Worm (Caenorhabditis elegans): ENCODE measurements around the gene spot-1.
A peak's percentile ranks its signal among the peaks of the same experiment; 100 is the strongest.

spot-1 gene

ce11 chrIII:7234148-7234547, 42.9 kb downstream of the spot-1 start, which contains the start of gene ndus-8 (continued):
- TF ChIP-seq lin-35 (GFP tag; optimal IDR thresholded peaks at IDR 0.05), result peak; percentile 77 to 80
- peak; percentile 67 for TF ChIP-seq blmp-1 (tag; optimal IDR thresholded peaks at IDR 0.05)
- no peak for TF ChIP-seq aly-2 (tag; optimal IDR thresholded peaks at IDR 0.05)
- TF ChIP-seq ceh-88 (GFP tag; IDR thresholded peaks at IDR 0.05), result no peak
- peak in 1 of 6 experiments; percentile 53 for TF ChIP-seq elt-3 (tag; optimal IDR thresholded peaks at IDR 0.05)
- TF ChIP-seq fos-1 (tag; optimal IDR thresholded peaks at IDR 0.05), result no peak
- no peak for TF ChIP-seq nhr-12 (tag; optimal IDR thresholded peaks at IDR 0.05)
- TF ChIP-seq fkh-10 (GFP tag; optimal IDR thresholded peaks at IDR 0.05), result no peak
- peak; percentile 69 for TF ChIP-seq tbx-2 (tag; optimal IDR thresholded peaks at IDR 0.05)
- no peak for TF ChIP-seq unc-30 (tag; optimal IDR thresholded peaks at IDR 0.05)
- TF ChIP-seq F16B12.6 (tag; optimal IDR thresholded peaks at IDR 0.05), result peak; percentile 59
- TF ChIP-seq aha-1 (tag; optimal IDR thresholded peaks at IDR 0.05), result no peak
- no peak for TF ChIP-seq lin-14 (GFP tag; optimal IDR thresholded peaks at IDR 0.05)
- TF ChIP-seq lin-39 (tag; optimal IDR thresholded peaks at IDR 0.05), result peak; percentile 43
- peak; percentile 37 for TF ChIP-seq isw-1 (GFP tag; IDR thresholded peaks at IDR 0.05)
- peak; percentile 57 for TF ChIP-seq skn-1 (tag; optimal IDR thresholded peaks at IDR 0.05)
- peak; percentile 78 for TF ChIP-seq dsc-1 (tag; optimal IDR thresholded peaks at IDR 0.05)
- no peak for TF ChIP-seq zag-1 (tag; optimal IDR thresholded peaks at IDR 0.05)
- TF ChIP-seq Y116A8C.19 (tag; optimal IDR thresholded peaks at IDR 0.05; ENCODE audit: borderline replicate concordance), result no peak
- TF ChIP-seq irx-1 (tag; optimal IDR thresholded peaks at IDR 0.05), result peak; percentile 34
- TF ChIP-seq lin-13 (GFP tag; optimal IDR thresholded peaks at IDR 0.05), result peak; percentile 41

DNA sequence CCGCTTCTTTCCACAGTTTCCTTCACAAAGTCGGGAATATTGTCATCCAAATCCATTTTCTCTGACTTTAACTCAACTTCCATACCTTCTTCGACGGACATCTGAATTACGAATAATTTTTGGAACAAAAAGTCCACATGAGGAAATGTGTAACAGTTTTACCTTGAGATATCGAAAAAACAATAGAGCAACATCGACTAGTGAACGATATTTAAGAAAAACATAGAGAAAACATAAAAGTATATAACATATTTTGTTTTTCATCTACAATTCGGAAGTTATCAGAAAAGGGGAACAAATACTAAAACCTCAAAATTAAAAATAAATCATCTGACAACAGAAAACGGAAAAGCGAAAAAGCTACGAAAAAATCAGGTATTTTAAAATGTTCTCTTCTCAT, 44.3 kb downstream of the spot-1 start, which contains the start of gene adr-2:
TSS of gene adr-2 (minus strand) at position 101 of the 400 bp plus-strand sequence.
- no peak for TF ChIP-seq ceh-8 (GFP tag; optimal IDR thresholded peaks at IDR 0.05)
- no peak for TF ChIP-seq hlh-4 (tag; optimal IDR thresholded peaks at IDR 0.05)
- TF ChIP-seq nhr-47 (tag; optimal IDR thresholded peaks at IDR 0.05), result no peak
- no peak for TF ChIP-seq grh-1 (GFP tag; IDR thresholded peaks at IDR 0.05)
- TF ChIP-seq sup-37 (GFP tag; optimal IDR thresholded peaks at IDR 0.05), result no peak
- no peak for TF ChIP-seq snu-23 (GFP tag; optimal IDR thresholded peaks at IDR 0.05)
- no peak for TF ChIP-seq mdl-1 (tag; optimal IDR thresholded peaks at IDR 0.05)
- no peak for TF ChIP-seq lin-15B (tag; optimal IDR thresholded peaks at IDR 0.05)
- TF ChIP-seq swsn-7 (tag; optimal IDR thresholded peaks at IDR 0.05), result no peak
- TF ChIP-seq sox-4 (tag; optimal IDR thresholded peaks at IDR 0.05), result no peak
- no peak for TF ChIP-seq efl-3 (GFP tag; optimal IDR thresholded peaks at IDR 0.05)
- TF ChIP-seq blmp-1 (tag; optimal IDR thresholded peaks at IDR 0.05), result no peak
- TF ChIP-seq ceh-88 (GFP tag; IDR thresholded peaks at IDR 0.05), result no peak
- TF ChIP-seq snpc-4 (tag; optimal IDR thresholded peaks at IDR 0.05), result no peak
- TF ChIP-seq nhr-90 (tag; optimal IDR thresholded peaks at IDR 0.05; ENCODE audit: poor library complexity), result no peak

DNA sequence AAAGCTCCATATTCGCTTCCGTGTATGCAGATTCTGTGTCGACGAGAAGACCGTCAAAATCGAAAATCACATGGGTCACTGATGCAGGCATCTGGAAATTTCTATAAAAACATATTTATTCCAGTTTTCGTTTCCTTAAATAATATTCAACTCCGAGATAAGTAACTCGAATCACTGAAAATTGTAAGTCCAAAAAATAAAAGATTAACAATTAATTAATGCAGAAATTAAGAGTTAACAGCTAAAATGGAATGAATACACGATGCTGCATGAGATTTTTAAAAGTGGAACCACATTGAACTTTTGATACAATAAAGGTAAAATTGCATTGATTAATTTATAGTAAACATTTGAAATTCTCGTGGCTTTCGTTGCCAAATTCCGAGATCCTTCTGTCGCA, 46.2 kb downstream of the spot-1 start, which contains the start of gene R151.10:
TSS of gene R151.10 (minus strand) at position 101 of the 400 bp plus-strand sequence.
- no peak for TF ChIP-seq ceh-90 (tag; optimal IDR thresholded peaks at IDR 0.05)
- TF ChIP-seq lir-3 (tag; optimal IDR thresholded peaks at IDR 0.05; ENCODE audit: poor library complexity), result no peak
- no peak for TF ChIP-seq pqm-1 (tag; optimal IDR thresholded peaks at IDR 0.05)
- TF ChIP-seq egl-13 (tag; optimal IDR thresholded peaks at IDR 0.05), result no peak
- no peak for TF ChIP-seq nhr-47 (tag; optimal IDR thresholded peaks at IDR 0.05)
- no peak for TF ChIP-seq ces-1 (GFP tag; optimal IDR thresholded peaks at IDR 0.05)
- TF ChIP-seq isw-1 (GFP tag; IDR thresholded peaks at IDR 0.05), result no peak
- TF ChIP-seq nhr-237 (tag; optimal IDR thresholded peaks at IDR 0.05), result no peak
- no peak for TF ChIP-seq fos-1 (tag; optimal IDR thresholded peaks at IDR 0.05)
- TF ChIP-seq nhr-77 (tag; optimal IDR thresholded peaks at IDR 0.05), result no peak
- no peak for TF ChIP-seq ztf-11 (tag; optimal IDR thresholded peaks at IDR 0.05)
